Fruit fly (Drosophila melanogaster) whole organism, embryonic: ENCODE data around the gene CG17572.

Experiments used
- BEAF-32 ChIP-seq: fragments of 200-800 bp; sonication (Bioruptor generic); optimal IDR thresholded peaks from 3 replicates; lab custom pipeline; 2017; ENCODE audit warnings: missing biosample characterization, missing genetic modification characterization, mild to moderate bottlenecking, moderate library complexity, missing genetic modification reagents
- Bdp1 ChIP-seq: fragments of 200-800 bp; sonication (Bioruptor generic); optimal IDR thresholded peaks from 3 replicates; lab custom pipeline; 2016; ENCODE audit warnings: missing biosample characterization, missing genetic modification characterization
- CG12391 ChIP-seq: fragments of 200-800 bp; sonication (Bioruptor generic); optimal IDR thresholded peaks from 3 replicates; lab custom pipeline; 2018; ENCODE audit warnings: missing biosample characterization, mild to moderate bottlenecking, missing genetic modification characterization, moderate library complexity
- CG13894 ChIP-seq: fragments of 200-800 bp; sonication (Bioruptor generic); optimal IDR thresholded peaks from 3 replicates; lab custom pipeline; 2018; ENCODE audit warnings: missing biosample characterization, mild to moderate bottlenecking, missing genetic modification characterization, moderate library complexity
- CG14710 ChIP-seq: fragments of 200-800 bp; sonication (Bioruptor generic); optimal IDR thresholded peaks from 3 replicates; lab custom pipeline; 2019; ENCODE audit warnings: missing biosample characterization, mild to moderate bottlenecking, missing genetic modification characterization, moderate library complexity
- CG14860 ChIP-seq: fragments of 200-800 bp; sonication (Bioruptor generic); IDR thresholded peaks from 3 replicates; pipeline ENCODE4 v1.3.6; 2022; ENCODE audit warnings: missing biosample characterization, missing genetic modification characterization; ENCODE audit not compliant: partially characterized antibody
- CG15514 ChIP-seq: fragments of 200-800 bp; sonication (Bioruptor generic); optimal IDR thresholded peaks from 3 replicates; lab custom pipeline; 2017; ENCODE audit warnings: missing biosample characterization, missing genetic modification characterization, mild to moderate bottlenecking, moderate library complexity, missing genetic modification reagents
- CG15601 ChIP-seq: fragments of 200-800 bp; sonication (Bioruptor generic); optimal IDR thresholded peaks from 3 replicates; lab custom pipeline; 2019; ENCODE audit warnings: missing biosample characterization, mild to moderate bottlenecking, missing genetic modification characterization, moderate library complexity
- CG17359 ChIP-seq: fragments of 200-800 bp; sonication (Bioruptor generic); optimal IDR thresholded peaks from 3 replicates; lab custom pipeline; 2018; ENCODE audit warnings: missing biosample characterization, mild to moderate bottlenecking, missing genetic modification characterization, moderate library complexity
- CG17361 ChIP-seq: fragments of 200-800 bp; sonication (Bioruptor generic); IDR thresholded peaks from 3 replicates; pipeline ENCODE4 v1.3.6; 2022; ENCODE audit warnings: missing biosample characterization, missing genetic modification characterization
- CG2116 ChIP-seq: fragments of 200-800 bp; sonication (Bioruptor generic); optimal IDR thresholded peaks from 3 replicates; lab custom pipeline; 2018; ENCODE audit warnings: missing biosample characterization, mild to moderate bottlenecking, missing genetic modification characterization
- CG30403 ChIP-seq: fragments of 200-800 bp; sonication (Bioruptor generic); optimal IDR thresholded peaks from 3 replicates; lab custom pipeline; 2016; ENCODE audit warnings: missing biosample characterization, missing genetic modification characterization
- CG3065 ChIP-seq: fragments of 200-800 bp; sonication (Bioruptor generic); optimal IDR thresholded peaks from 2 replicates; lab custom pipeline; 2016; ENCODE audit warnings: missing biosample characterization, missing genetic modification characterization
- CG32767 ChIP-seq: fragments of 200-800 bp; sonication (Bioruptor generic); IDR thresholded peaks from 2 replicates; pipeline ENCODE4 v1.3.6; 2022; ENCODE audit warnings: missing biosample characterization, missing genetic modification characterization
- CG8924 ChIP-seq: fragments of 200-800 bp; optimal IDR thresholded peaks from 3 replicates; lab custom pipeline; 2019; ENCODE audit warnings: missing biosample characterization, mild to moderate bottlenecking, missing genetic modification characterization, moderate library complexity
- CG9876 ChIP-seq: fragments of 200-800 bp; sonication (Bioruptor generic); optimal IDR thresholded peaks from 2 replicates; lab custom pipeline; 2016; ENCODE audit warnings: missing biosample characterization, missing genetic modification characterization
- Dad ChIP-seq: fragments of 200-800 bp; sonication (Bioruptor generic); optimal IDR thresholded peaks from 3 replicates; lab custom pipeline; 2016; ENCODE audit warnings: missing biosample characterization, missing genetic modification characterization
- Dll ChIP-seq: fragments of 200-800 bp; sonication (Bioruptor generic); IDR thresholded peaks from 4 replicates; pipeline ENCODE4 v1.3.6; 2022; ENCODE audit warnings: missing biosample characterization, missing genetic modification characterization; ENCODE audit not compliant: partially characterized antibody
- Dp ChIP-seq: fragments of 200-800 bp; sonication (Bioruptor generic); optimal IDR thresholded peaks from 2 replicates; lab custom pipeline; 2018; ENCODE audit warnings: missing biosample characterization, mild to moderate bottlenecking, missing genetic modification characterization, moderate library complexity
- Dref ChIP-seq: fragments of 200-800 bp; sonication (Bioruptor generic); IDR thresholded peaks from 2 replicates; pipeline ENCODE4 v1.3.6; 2022; ENCODE audit warnings: missing biosample characterization, missing genetic modification characterization
- Fer1 ChIP-seq: fragments of 200-800 bp; sonication (Bioruptor generic); optimal IDR thresholded peaks from 2 replicates; lab custom pipeline; 2017; ENCODE audit warnings: missing biosample characterization, mild to moderate bottlenecking, missing genetic modification characterization
- HLH4C ChIP-seq: fragments of 200-800 bp; sonication (Bioruptor generic); IDR thresholded peaks from 3 replicates; pipeline ENCODE4 v1.3.6; 2022; ENCODE audit warnings: missing biosample characterization, missing genetic modification characterization; ENCODE audit not compliant: partially characterized antibody
- Hr51 ChIP-seq, 2 experiments: fragments of 200-800 bp; sonication (Bioruptor generic); optimal IDR thresholded peaks; 2 replicates in 1 of 2; 3 replicates in 1 of 2; lab custom pipeline; 2016 to 2018; ENCODE audit warnings: missing biosample characterization in 2 of 2, missing genetic modification characterization in 2 of 2, mild to moderate bottlenecking in 1 of 2, moderate library complexity in 1 of 2
- NC2β ChIP-seq: fragments of 200-800 bp; sonication (Bioruptor generic); optimal IDR thresholded peaks from 2 replicates; lab custom pipeline; 2016; ENCODE audit warnings: missing biosample characterization, missing genetic modification characterization
- PHDP ChIP-seq: fragments of 200-800 bp; sonication (Bioruptor generic); optimal IDR thresholded peaks from 3 replicates; lab custom pipeline; 2018; ENCODE audit warnings: missing biosample characterization, mild to moderate bottlenecking, missing genetic modification characterization, moderate library complexity
- Scr ChIP-seq: fragments of 200-800 bp; sonication (Bioruptor generic); IDR thresholded peaks from 2 replicates; pipeline ENCODE4 v1.3.6; 2022; ENCODE audit warnings: missing biosample characterization, missing genetic modification characterization; ENCODE audit not compliant: partially characterized antibody
- Ssrp ChIP-seq: fragments of 200-800 bp; sonication (Bioruptor generic); optimal IDR thresholded peaks from 2 replicates; lab custom pipeline; 2018; ENCODE audit warnings: missing biosample characterization, mild to moderate bottlenecking, missing genetic modification characterization, moderate library complexity
- Usf ChIP-seq: fragments of 200-800 bp; sonication (Bioruptor generic); optimal IDR thresholded peaks from 2 replicates; lab custom pipeline; 2017; ENCODE audit warnings: missing genotype, missing biosample characterization, missing genetic modification characterization
- YL-1 ChIP-seq: fragments of 200-800 bp; sonication (Bioruptor generic); optimal IDR thresholded peaks from 3 replicates; lab custom pipeline; 2017; ENCODE audit warnings: missing biosample characterization, mild to moderate bottlenecking, missing genetic modification characterization
- bbx ChIP-seq: fragments of 200-800 bp; sonication (Bioruptor generic); IDR thresholded peaks from 2 replicates; pipeline ENCODE4 v1.3.6; 2022; ENCODE audit warnings: missing biosample characterization, missing genetic modification characterization; ENCODE audit not compliant: partially characterized antibody
- bsh ChIP-seq, 2 experiments: fragments of 200-800 bp; sonication (Bioruptor generic); optimal IDR thresholded peaks; 2 replicates each; lab custom pipeline; 2017 to 2018; ENCODE audit warnings: mild to moderate bottlenecking in 2 of 2, missing biosample characterization in 2 of 2, missing genetic modification characterization in 2 of 2, moderate library complexity in 1 of 2
- gem ChIP-seq: fragments of 200-800 bp; sonication (Bioruptor generic); optimal IDR thresholded peaks from 2 replicates; lab custom pipeline; 2019; ENCODE audit warnings: missing biosample characterization, mild to moderate bottlenecking, missing genetic modification characterization, moderate library complexity
- grau ChIP-seq: fragments of 200-800 bp; optimal IDR thresholded peaks from 3 replicates; lab custom pipeline; 2019; ENCODE audit warnings: missing biosample characterization, mild to moderate bottlenecking, missing genetic modification characterization, moderate library complexity
- hb ChIP-seq: fragments of 200-800 bp; sonication (Bioruptor generic); IDR thresholded peaks from 3 replicates; pipeline ENCODE4 v1.3.6; 2022; ENCODE audit warnings: missing biosample characterization, missing genetic modification characterization; ENCODE audit not compliant: partially characterized antibody
- ken ChIP-seq: fragments of 200-800 bp; sonication (Bioruptor generic); IDR thresholded peaks from 3 replicates; pipeline ENCODE4 v1.3.6; 2022; ENCODE audit warnings: missing biosample characterization, missing genetic modification characterization
- knrl ChIP-seq: fragments of 200-800 bp; sonication (Bioruptor generic); IDR thresholded peaks from 3 replicates; pipeline ENCODE4 v1.3.6; 2022; ENCODE audit warnings: missing biosample characterization, missing genetic modification characterization; ENCODE audit not compliant: partially characterized antibody
- lola ChIP-seq, 3 experiments: fragments of >200 bp in 2 of 3; fragments of 200-800 bp in 1 of 3; sonication (Bioruptor generic) in 1 of 3; optimal IDR thresholded peaks; 2 replicates each; lab custom pipeline; 2017 to 2019; ENCODE audit warnings: missing biosample characterization in 3 of 3, missing genetic modification characterization in 3 of 3, mild to moderate bottlenecking in 1 of 3, moderate library complexity in 1 of 3
- lov ChIP-seq, 2 experiments: fragments of 200-800 bp in 1 of 2; fragments of >200 bp in 1 of 2; sonication (Bioruptor generic) in 1 of 2; IDR thresholded peaks in 1 of 2; optimal IDR thresholded peaks in 1 of 2; 2 replicates in 1 of 2; 3 replicates in 1 of 2; pipeline versions ENCODE4 v1.3.6 to Lab custom; 2017 to 2022; ENCODE audit warnings: missing biosample characterization in 1 of 2, missing genetic modification characterization in 1 of 2
- nmo ChIP-seq: fragments of 200-800 bp; sonication (Bioruptor generic); optimal IDR thresholded peaks from 2 replicates; lab custom pipeline; 2018; ENCODE audit warnings: missing biosample characterization, mild to moderate bottlenecking, missing genetic modification characterization, moderate library complexity
- phol ChIP-seq: fragments of 200-800 bp; sonication (Bioruptor generic); optimal IDR thresholded peaks from 3 replicates; lab custom pipeline; 2018; ENCODE audit warnings: missing biosample characterization, mild to moderate bottlenecking, missing genetic modification characterization, moderate library complexity
- pzg ChIP-seq: fragments of 200-800 bp; sonication (Bioruptor generic); optimal IDR thresholded peaks from 3 replicates; lab custom pipeline; 2018; ENCODE audit warnings: missing biosample characterization, mild to moderate bottlenecking, missing genetic modification characterization, moderate library complexity
- sens ChIP-seq: fragments of 200-800 bp; sonication (Bioruptor generic); peaks from one replicate; lab custom pipeline; 2016; ENCODE audit warnings: missing biosample characterization, missing genetic modification characterization
- stwl ChIP-seq: fragments of 200-800 bp; sonication (Bioruptor generic); optimal IDR thresholded peaks from 3 replicates; lab custom pipeline; 2018; ENCODE audit warnings: missing biosample characterization, mild to moderate bottlenecking, missing genetic modification characterization, moderate library complexity
- sug ChIP-seq: fragments of 200-800 bp; optimal IDR thresholded peaks from 2 replicates; lab custom pipeline; 2019; ENCODE audit warnings: missing biosample characterization, mild to moderate bottlenecking, missing genetic modification characterization, moderate library complexity
- tx ChIP-seq: fragments of 200-800 bp; sonication (Bioruptor generic); optimal IDR thresholded peaks from 2 replicates; lab custom pipeline; 2016; ENCODE audit warnings: missing biosample characterization, missing genetic modification characterization
- vvl ChIP-seq: fragments of 200-800 bp; sonication (Bioruptor generic); IDR thresholded peaks from 2 replicates; pipeline ENCODE4 v1.3.6; 2022; ENCODE audit warnings: missing biosample characterization, missing genetic modification characterization
- wek ChIP-seq: fragments of 200-800 bp; sonication (Bioruptor generic); optimal IDR thresholded peaks from 3 replicates; lab custom pipeline; 2018; ENCODE audit warnings: missing biosample characterization, mild to moderate bottlenecking, missing genetic modification characterization, moderate library complexity

CG17572 gene

dm6 chr2L:19048912-19049311 is 25.0 kb downstream of the CG17572 start, which contains the start of gene CG10470 (continued):
- TF ChIP-seq BEAF-32 (GFP tag; lab: Kevin White, UChicago) (peak; percentile 78), tx (GFP tag; lab: Kevin White, UChicago) (no peak), NC2β (GFP tag; lab: Kevin White, UChicago) (no peak), CG17361 (GFP tag; lab: Robert Waterston, UW) (peak; percentile 41; the same call in 2 of the 3 replicates), Dll (GFP tag; lab: Robert Waterston, UW) (peak; percentile 83), CG14860 (GFP tag; lab: Robert Waterston, UW) (peak; percentile 79), ken (no peak), grau (tag; lab: Kevin White, UChicago) (peak; percentile 26), HLH4C (peak; percentile 81), CG14710 (tag; lab: Kevin White, UChicago) (peak; percentile 46), bbx (GFP tag; lab: Robert Waterston, UW) (peak; percentile 88), CG17359 (tag; lab: Kevin White, UChicago) (peak; percentile 28), CG2116 (GFP tag; lab: Kevin White, UChicago) (peak; percentile 68), CG32767 (GFP tag; lab: Robert Waterston, UW) (no peak), Dp (GFP tag; lab: Kevin White, UChicago) (no peak), gem (tag; lab: Kevin White, UChicago) (peak; percentile 65), pzg (peak; percentile 46), Dad (GFP tag; lab: Kevin White, UChicago) (no peak), CG8924 (tag; lab: Kevin White, UChicago) (peak; percentile 11), CG15601 (tag; lab: Kevin White, UChicago) (peak; percentile 28), knrl (GFP tag; lab: Robert Waterston, UW) (peak; percentile 70; the same call in 2 of the 3 replicates), lov (optimal IDR thresholded peaks at IDR 0.05; lab: Kevin White, UChicago) (no peak), lov (GFP tag; IDR thresholded peaks at IDR 0.05; lab: Robert Waterston, UW) (no peak), phol (tag; lab: Kevin White, UChicago) (peak; percentile 43), sug (tag; lab: Kevin White, UChicago) (peak; percentile 15), CG9876 (GFP tag; lab: Kevin White, UChicago) (no peak), wek (GFP tag; lab: Kevin White, UChicago) (peak; percentile 96), YL-1 (GFP tag; lab: Kevin White, UChicago) (peak; percentile 29), Usf (GFP tag; lab: Kevin White, UChicago) (no peak), stwl (tag; lab: Kevin White, UChicago) (peak; percentile 62), PHDP (tag; lab: Kevin White, UChicago) (peak; percentile 50), hb (GFP tag; lab: Robert Waterston, UW) (peak; percentile 75), lola (GFP tag; optimal IDR thresholded peaks at IDR 0.05; lab: Kevin White, UChicago) (peak in 1 of 3 experiments; percentile 34), CG30403 (GFP tag; lab: Kevin White, UChicago) (peak; percentile 32), bsh (GFP tag; optimal IDR thresholded peaks at IDR 0.05; lab: Kevin White, UChicago) (peak in 1 of 2 experiments; percentile 38), Scr (peak; percentile 83), CG12391 (peak; percentile 49), CG3065 (no peak), CG13894 (tag; lab: Kevin White, UChicago) (no peak), Fer1 (peak; percentile 13), Ssrp (tag; lab: Kevin White, UChicago) (no peak), Bdp1 (GFP tag; lab: Kevin White, UChicago) (no peak), CG15514 (GFP tag; lab: Kevin White, UChicago) (peak; percentile 24), nmo (GFP tag; lab: Kevin White, UChicago) (peak; percentile 23), Hr51 (GFP tag; optimal IDR thresholded peaks at IDR 0.05; lab: Kevin White, UChicago) (peak in 1 of 2 experiments; percentile 57), vvl (peak; percentile 53; the same call in 1 of the 2 replicates), Dref (GFP tag; lab: Robert Waterston, UW) (peak; percentile 75), sens (GFP tag; lab: Kevin White, UChicago) (peak; percentile 87)
